Worm (Caenorhabditis elegans) whole organism, L4 larva: ENCODE results near the gene F42A9.9.

Experiments
- F10B5.3 ChIP-seq: sonication (generic microtip); optimal IDR thresholded peaks from 2 replicates; lab custom pipeline; 2016; ENCODE audit warnings: mild to moderate bottlenecking, missing genetic modification characterization, missing compliant biosample characterization
- F26F4.8 ChIP-seq: fragments of 200-800 bp; sonication (Bioruptor generic); conservative IDR thresholded peaks from 2 replicates; pipeline ENCODE4 v1.3.6; 2022; ENCODE audit warnings: missing genetic modification characterization, missing compliant biosample characterization
- F49E8.2 ChIP-seq: sonication (generic microtip); optimal IDR thresholded peaks from 2 replicates; lab custom pipeline; 2016; ENCODE audit warnings: missing compliant biosample characterization, mild to moderate bottlenecking, missing genetic modification characterization, borderline replicate concordance
- R02D3.7 ChIP-seq: fragments of 150-350 bp; sonication (generic microtip); optimal IDR thresholded peaks from 3 replicates; lab custom pipeline; 2014; ENCODE audit warnings: missing biosample characterization, missing genetic modification characterization
- T20F7.1 ChIP-seq: fragments of 200-800 bp; sonication (Bioruptor generic); optimal IDR thresholded peaks from 2 replicates; lab custom pipeline; 2018; ENCODE audit warnings: mild to moderate bottlenecking, missing genetic modification characterization, missing compliant biosample characterization
- T26A8.4 ChIP-seq: fragments of 200-800 bp; sonication (Bioruptor generic); IDR thresholded peaks from 2 replicates; pipeline ENCODE4 v1.3.6; 2022; ENCODE audit warnings: missing genetic modification characterization, missing compliant biosample characterization
- Y105C5A.15 ChIP-seq: fragments of 200-800 bp; sonication (Bioruptor generic); IDR thresholded peaks from 2 replicates; pipeline ENCODE4 v1.3.6; 2022; ENCODE audit warnings: missing genetic modification characterization, missing compliant biosample characterization
- Y75B8A.6 ChIP-seq: fragments of 200-800 bp; sonication (Bioruptor generic); IDR thresholded peaks from 2 replicates; pipeline ENCODE4 v1.3.6; 2022; ENCODE audit warnings: missing genetic modification reagents, missing genetic modification characterization, missing compliant biosample characterization
- ama-1 ChIP-seq: fragments of 150-350 bp; optimal IDR thresholded peaks from 2 replicates; lab custom pipeline; 2014; ENCODE audit warnings: inconsistent platforms, mixed read lengths
- ceh-20 ChIP-seq: fragments of 200-800 bp; sonication (Bioruptor generic); IDR thresholded peaks from 2 replicates; pipeline ENCODE4 v1.3.6; 2022; ENCODE audit warnings: missing genetic modification reagents, missing genetic modification characterization, missing compliant biosample characterization
- ceh-28 ChIP-seq: fragments of 150-350 bp; optimal IDR thresholded peaks from 2 replicates; lab custom pipeline; 2014; ENCODE audit warnings: missing biosample characterization, missing genetic modification reagents, missing genetic modification characterization
- ceh-32 ChIP-seq: sonication (generic microtip); optimal IDR thresholded peaks from 2 replicates; lab custom pipeline; 2016; ENCODE audit warnings: mild to moderate bottlenecking, missing genetic modification characterization, missing compliant biosample characterization; ENCODE audit not compliant: poor library complexity
- ces-1 ChIP-seq: fragments of 150-350 bp; sonication (generic microtip); optimal IDR thresholded peaks from 4 replicates; lab custom pipeline; 2014; ENCODE audit warnings: missing biosample characterization, missing genetic modification reagents, missing genetic modification characterization
- daf-16 ChIP-seq, 3 experiments: sonication (generic microtip); optimal IDR thresholded peaks; 2 replicates each; lab custom pipeline; 2016 to 2017; ENCODE audit warnings: missing genetic modification characterization in 3 of 3, missing genetic modification reagents in 3 of 3, mild to moderate bottlenecking in 2 of 3, missing compliant biosample characterization in 2 of 3, missing biosample characterization in 1 of 3, moderate library complexity in 1 of 3
- daf-8 ChIP-seq: fragments of 200-800 bp; sonication (Bioruptor generic); IDR thresholded peaks from 2 replicates; pipeline ENCODE4 v1.3.6; 2022; ENCODE audit warnings: missing genetic modification characterization, missing compliant biosample characterization
- dmd-8 ChIP-seq: fragments of 200-800 bp; sonication (Bioruptor generic); IDR thresholded peaks from 2 replicates; pipeline ENCODE4 v1.3.6; 2022; ENCODE audit warnings: missing genetic modification characterization, missing compliant biosample characterization
- dve-1 ChIP-seq: sonication (generic microtip); optimal IDR thresholded peaks from 2 replicates; lab custom pipeline; 2017; ENCODE audit warnings: antibody characterized with exemption, mild to moderate bottlenecking, missing genetic modification characterization, missing compliant biosample characterization; ENCODE audit not compliant: insufficient read depth
- fos-1 ChIP-seq: fragments of 150-350 bp; optimal IDR thresholded peaks from 2 replicates; lab custom pipeline; 2014; ENCODE audit warnings: missing biosample characterization, missing genetic modification characterization
- hif-1 ChIP-seq, 2 experiments: sonication (generic microtip); optimal IDR thresholded peaks; 2 replicates each; lab custom pipeline; 2016 to 2017; ENCODE audit warnings: missing compliant biosample characterization in 2 of 2, missing genetic modification characterization in 2 of 2, missing genetic modification reagents in 2 of 2, missing genotype in 2 of 2, mild to moderate bottlenecking in 1 of 2
- hmg-1.1 ChIP-seq: fragments of 200-800 bp; sonication (Bioruptor generic); IDR thresholded peaks from 2 replicates; pipeline ENCODE4 v1.3.6; 2022; ENCODE audit warnings: missing genetic modification reagents, missing genetic modification characterization, missing compliant biosample characterization
- jun-1 ChIP-seq: fragments of 150-350 bp; optimal IDR thresholded peaks from 2 replicates; lab custom pipeline; 2014; ENCODE audit warnings: missing biosample characterization, missing genetic modification reagents, missing genetic modification characterization
- lim-7 ChIP-seq: fragments of 200-800 bp; sonication (Bioruptor generic); IDR thresholded peaks from 2 replicates; pipeline ENCODE4 v1.3.6; 2022; ENCODE audit warnings: missing genetic modification characterization, missing compliant biosample characterization
- lin-1 ChIP-seq: fragments of 200-800 bp; sonication (Bioruptor generic); IDR thresholded peaks from 2 replicates; pipeline ENCODE4 v1.3.6; 2022; ENCODE audit warnings: missing genetic modification reagents, missing genetic modification characterization, missing compliant biosample characterization
- lin-38 ChIP-seq: fragments of 200-800 bp; sonication (Bioruptor generic); IDR thresholded peaks from 2 replicates; pipeline ENCODE4 v1.3.6; 2022; ENCODE audit warnings: missing genetic modification reagents, missing genetic modification characterization, missing compliant biosample characterization
- lin-39 ChIP-seq: fragments of 150-350 bp; optimal IDR thresholded peaks from 2 replicates; lab custom pipeline; 2014; ENCODE audit warnings: missing biosample characterization, missing genetic modification reagents, missing genetic modification characterization
- lir-3 ChIP-seq: sonication (generic microtip); optimal IDR thresholded peaks from 2 replicates; lab custom pipeline; 2016; ENCODE audit warnings: mild to moderate bottlenecking, missing genetic modification characterization, missing compliant biosample characterization
- lsy-2 ChIP-seq, 2 experiments: fragments of 150-350 bp in 1 of 2; sonication (generic microtip) in 1 of 2; optimal IDR thresholded peaks; 2 replicates each; lab custom pipeline; 2014 to 2017; ENCODE audit warnings: missing biosample characterization in 2 of 2, missing genetic modification characterization in 2 of 2
- madf-5 ChIP-seq, 2 experiments: fragments of 200-800 bp; sonication (Bioruptor generic); IDR thresholded peaks; 2 replicates each; pipeline ENCODE4 v1.3.6; 2022; ENCODE audit warnings: missing compliant biosample characterization in 2 of 2, missing genetic modification characterization in 2 of 2
- madf-9 ChIP-seq: fragments of 200-800 bp; sonication (Bioruptor generic); conservative IDR thresholded peaks from 2 replicates; pipeline ENCODE4 v1.3.6; 2022; ENCODE audit warnings: missing genetic modification reagents, missing genetic modification characterization, missing compliant biosample characterization
- mdt-29 ChIP-seq: fragments of 200-800 bp; sonication (Bioruptor generic); IDR thresholded peaks from 2 replicates; pipeline ENCODE4 v1.3.6; 2022; ENCODE audit warnings: missing genetic modification reagents, missing genetic modification characterization, missing compliant biosample characterization
- mep-1 ChIP-seq: fragments of 150-350 bp; sonication (generic microtip); optimal IDR thresholded peaks from 3 replicates; lab custom pipeline; 2014; ENCODE audit warnings: missing biosample characterization, missing genetic modification characterization
- nhr-102 ChIP-seq: sonication (generic microtip); optimal IDR thresholded peaks from 2 replicates; lab custom pipeline; 2016; ENCODE audit warnings: mild to moderate bottlenecking, missing genetic modification characterization, moderate library complexity, missing compliant biosample characterization
- nhr-11 ChIP-seq: fragments of 150-350 bp; optimal IDR thresholded peaks from 2 replicates; lab custom pipeline; 2014; ENCODE audit warnings: missing biosample characterization, missing genetic modification characterization
- nhr-111 ChIP-seq: fragments of 200-800 bp; sonication (Bioruptor generic); optimal IDR thresholded peaks from 2 replicates; lab custom pipeline; 2018; ENCODE audit warnings: mild to moderate bottlenecking, missing genetic modification characterization, missing compliant biosample characterization
- nhr-237 ChIP-seq: sonication (generic microtip); optimal IDR thresholded peaks from 2 replicates; lab custom pipeline; 2017; ENCODE audit warnings: missing biosample characterization, missing genetic modification characterization
- nhr-42 ChIP-seq: fragments of 200-800 bp; sonication (Bioruptor generic); IDR thresholded peaks from 2 replicates; pipeline ENCODE4 v1.3.6; 2022; ENCODE audit warnings: missing genetic modification characterization, missing compliant biosample characterization
- nhr-6 ChIP-seq: fragments of 150-350 bp; optimal IDR thresholded peaks from 2 replicates; lab custom pipeline; 2014; ENCODE audit warnings: missing biosample characterization, missing genetic modification characterization
- nhr-76 ChIP-seq: fragments of 150-350 bp; optimal IDR thresholded peaks from 2 replicates; lab custom pipeline; 2014; ENCODE audit warnings: missing biosample characterization, missing genetic modification characterization
- php-3 ChIP-seq: fragments of 200-800 bp; sonication (Bioruptor generic); IDR thresholded peaks from 2 replicates; pipeline ENCODE4 v1.3.6; 2022; ENCODE audit warnings: missing genetic modification reagents, missing genetic modification characterization, missing compliant biosample characterization
- pqm-1 ChIP-seq: sonication (generic microtip); optimal IDR thresholded peaks from 2 replicates; lab custom pipeline; 2017; ENCODE audit warnings: missing biosample characterization, missing genetic modification characterization
- saeg-2 ChIP-seq: fragments of 200-800 bp; sonication (Bioruptor generic); IDR thresholded peaks from 2 replicates; pipeline ENCODE4 v1.3.6; 2022; ENCODE audit warnings: missing genetic modification reagents, missing genetic modification characterization, missing compliant biosample characterization
- set-16 ChIP-seq: fragments of 200-800 bp; sonication (Bioruptor generic); IDR thresholded peaks from 2 replicates; pipeline ENCODE4 v1.3.6; 2022; ENCODE audit warnings: missing genetic modification reagents, missing genetic modification characterization, missing compliant biosample characterization
- spr-1 ChIP-seq: sonication (generic microtip); optimal IDR thresholded peaks from 2 replicates; lab custom pipeline; 2016; ENCODE audit warnings: mild to moderate bottlenecking, missing genetic modification characterization, missing compliant biosample characterization
- spr-3 ChIP-seq: fragments of 200-800 bp; sonication (Bioruptor generic); optimal IDR thresholded peaks from 2 replicates; lab custom pipeline; 2018; ENCODE audit warnings: mild to moderate bottlenecking, missing genetic modification characterization, missing compliant biosample characterization
- tag-97 ChIP-seq: fragments of 200-800 bp; sonication (Bioruptor generic); IDR thresholded peaks from 2 replicates; pipeline ENCODE4 v1.3.6; 2022; ENCODE audit warnings: missing genetic modification characterization, missing compliant biosample characterization
- tra-1 ChIP-seq: fragments of 200-800 bp; sonication (Bioruptor generic); IDR thresholded peaks from 2 replicates; pipeline ENCODE4 v1.3.6; 2022; ENCODE audit warnings: missing genetic modification reagents, missing genetic modification characterization, missing compliant biosample characterization
- unc-39 ChIP-seq: sonication (generic microtip); optimal IDR thresholded peaks from 2 replicates; lab custom pipeline; 2017; ENCODE audit warnings: missing biosample characterization, missing genetic modification characterization
- unc-62 ChIP-seq, 3 experiments: fragments of 150-350 bp in 1 of 3; sonication (generic microtip); optimal IDR thresholded peaks in 2 of 3; peaks in 1 of 3; 1 replicate in 1 of 3; 2 replicates in 2 of 3; lab custom pipeline; 2014 to 2017; ENCODE audit warnings: missing biosample characterization in 3 of 3, missing genetic modification characterization in 3 of 3, missing genetic modification reagents in 3 of 3, missing genotype in 1 of 3
- zfp-2 ChIP-seq: sonication (generic microtip); optimal IDR thresholded peaks from 2 replicates; lab custom pipeline; 2016; ENCODE audit warnings: mild to moderate bottlenecking, missing genetic modification characterization, missing compliant biosample characterization
- zip-2 ChIP-seq: fragments of 150-350 bp; optimal IDR thresholded peaks from 2 replicates; lab custom pipeline; 2014; ENCODE audit warnings: missing biosample characterization, missing genetic modification characterization

F42A9.9 gene

ce11 chrIV:8687605-8688191 lies 49.0 kb upstream of the F42A9.9 start, which contains the start of gene snrp-3 (continued):
- TF ChIP-seq nhr-11 (peak; percentile 37), mep-1 (peak; percentile 87), lsy-2 (tag; optimal IDR thresholded peaks at IDR 0.05; lab: Kevin White, UChicago) (peak in 1 of 2 experiments; percentile 94), T20F7.1 (GFP tag; lab: Kevin White, UChicago) (peak; percentile 83), jun-1 (tag; lab: Kevin White, UChicago) (peak; percentile 3), hif-1 (tag; optimal IDR thresholded peaks at IDR 0.05; lab: Kevin White, UChicago) (peak in 1 of 2 experiments; percentile 9), R02D3.7 (tag; lab: Kevin White, UChicago) (no peak), nhr-237 (tag; lab: Kevin White, UChicago) (no peak), pqm-1 (peak; percentile 6), spr-1 (tag; lab: Kevin White, UChicago) (no peak), daf-16 (GFP tag; optimal IDR thresholded peaks at IDR 0.05; lab: Kevin White, UChicago) (peak in 1 of 2 experiments; percentile 48), daf-16 (tag; optimal IDR thresholded peaks at IDR 0.05; lab: Kevin White, UChicago) (peak; percentile 65), zfp-2 (peak; percentile 3), unc-39 (tag; lab: Kevin White, UChicago) (no peak), Y105C5A.15 (GFP tag; lab: Robert Waterston, UW) (no peak), dve-1 (tag; lab: Kevin White, UChicago) (peak; percentile 81), madf-9 (no peak), nhr-102 (tag; lab: Kevin White, UChicago) (peak; percentile 83), fos-1 (no peak), nhr-42 (GFP tag; lab: Robert Waterston, UW) (peak; percentile 62; the same call in 1 of the 2 replicates), hmg-1.1 (no peak; the same call in 1 of the 2 replicates), madf-5 (GFP tag; IDR thresholded peaks at IDR 0.05; lab: Robert Waterston, UW) (no peak), tra-1 (GFP tag; lab: Robert Waterston, UW) (no peak), F10B5.3 (tag; lab: Kevin White, UChicago) (peak; percentile 72), lin-1 (no peak), tag-97 (GFP tag; lab: Robert Waterston, UW) (no peak), lim-7 (GFP tag; lab: Robert Waterston, UW) (no peak), set-16 (no peak), saeg-2 (no peak), lin-39 (tag; lab: Kevin White, UChicago) (no peak), dmd-8 (GFP tag; lab: Robert Waterston, UW) (no peak), mdt-29 (no peak), lir-3 (tag; lab: Kevin White, UChicago) (no peak), ama-1 (lab: Kevin White, UChicago) (peak; percentile 29), nhr-76 (tag; lab: Kevin White, UChicago) (no peak), php-3 (no peak), daf-8 (GFP tag; lab: Robert Waterston, UW) (no peak), ces-1 (GFP tag; lab: Kevin White, UChicago) (no peak), F26F4.8 (GFP tag; lab: Robert Waterston, UW) (no peak), spr-3 (GFP tag; lab: Kevin White, UChicago) (no peak), T26A8.4 (GFP tag; lab: Robert Waterston, UW) (no peak; the same call in 1 of the 2 replicates), lin-38 (GFP tag; lab: Robert Waterston, UW) (peak; percentile 82), ceh-20 (no peak), nhr-111 (GFP tag; lab: Kevin White, UChicago) (no peak), Y75B8A.6 (GFP tag; lab: Robert Waterston, UW) (no peak), F49E8.2 (tag; lab: Kevin White, UChicago) (no peak), nhr-6 (tag; lab: Kevin White, UChicago) (peak; percentile 83), zip-2 (tag; lab: Kevin White, UChicago) (peak; percentile 47), ceh-32 (tag; lab: Kevin White, UChicago) (no peak), ceh-28 (tag; lab: Kevin White, UChicago) (no peak), unc-62 (GFP tag; optimal IDR thresholded peaks at IDR 0.05 in 1 of 2; lab: Kevin White, UChicago) (peak in 1 of 2 experiments; percentile 93), unc-62 (tag; optimal IDR thresholded peaks at IDR 0.05; lab: Kevin White, UChicago) (no peak)
